Fruit fly (Drosophila melanogaster) whole organism, wandering third instar larva: ENCODE results near the gene senju.

Experiments used
- Dfd ChIP-seq: fragments of >200 bp; optimal IDR thresholded peaks from 2 replicates; lab custom pipeline; 2017; ENCODE audit warnings: missing biosample characterization, missing genetic modification characterization
- N ChIP-seq: fragments of >200 bp; optimal IDR thresholded peaks from 2 replicates; lab custom pipeline; 2018; ENCODE audit warnings: missing biosample characterization, missing external identifiers, missing genetic modification characterization
- OdsH ChIP-seq: fragments of 200-800 bp; sonication (Bioruptor generic); optimal IDR thresholded peaks from 2 replicates; lab custom pipeline; 2016; ENCODE audit warnings: missing biosample characterization, mild to moderate bottlenecking, missing genetic modification characterization
- ey ChIP-seq: fragments of 200-800 bp; sonication (Bioruptor generic); optimal IDR thresholded peaks from 2 replicates; lab custom pipeline; 2016; ENCODE audit warnings: missing biosample characterization, missing genetic modification characterization
- foxo ChIP-seq, 2 experiments: fragments of 200-800 bp; sonication (Bioruptor generic); optimal IDR thresholded peaks; 2 replicates in 1 of 2; 3 replicates in 1 of 2; lab custom pipeline; 2016 to 2017; ENCODE audit warnings: missing biosample characterization in 2 of 2, missing genetic modification characterization in 2 of 2
- fru ChIP-seq: fragments of 200-800 bp; sonication (Bioruptor generic); optimal IDR thresholded peaks from 3 replicates; lab custom pipeline; 2016; ENCODE audit warnings: missing biosample characterization, mild to moderate bottlenecking, missing genetic modification characterization
- h ChIP-seq: fragments of 200-800 bp; sonication (Bioruptor generic); optimal IDR thresholded peaks from 3 replicates; lab custom pipeline; 2016; ENCODE audit warnings: missing biosample characterization, mild to moderate bottlenecking, missing genetic modification characterization
- jim ChIP-seq: fragments of 175-275, 200-325 bp; sonication (Bioruptor generic); optimal IDR thresholded peaks from 2 replicates; lab custom pipeline; 2016; ENCODE audit warnings: missing biosample characterization, mild to moderate bottlenecking, missing genetic modification characterization
- pan ChIP-seq: fragments of >200 bp; optimal IDR thresholded peaks from 2 replicates; lab custom pipeline; 2017
- sv ChIP-seq: fragments of 200-800 bp; sonication (Bioruptor generic); optimal IDR thresholded peaks from 3 replicates; lab custom pipeline; 2016; ENCODE audit warnings: missing biosample characterization, missing genetic modification characterization
- usp ChIP-seq: fragments of >200 bp; optimal IDR thresholded peaks from 2 replicates; lab custom pipeline; 2017; ENCODE audit warnings: missing biosample characterization, missing genetic modification characterization
- woc ChIP-seq: sonication (Bioruptor generic); optimal IDR thresholded peaks from 2 replicates; lab custom pipeline; 2016; ENCODE audit warnings: missing biosample characterization, mild to moderate bottlenecking, missing genetic modification characterization

dm6 chr2L:5100577-5100976 lies 47.9 kb downstream of the senju start, which contains the start of gene Msp300:
- TF ChIP-seq sv (GFP tag; lab: Kevin White, UChicago) (no peak), Dfd (GFP tag; lab: Kevin White, UChicago) (no peak), ey (GFP tag; lab: Kevin White, UChicago) (no peak), h (GFP tag; lab: Kevin White, UChicago) (no peak), pan (lab: Kevin White, UChicago) (no peak), foxo (GFP tag; optimal IDR thresholded peaks at IDR 0.05; lab: Kevin White, UChicago) (no peak), jim (no peak), usp (no peak), woc (GFP tag; lab: Kevin White, UChicago) (no peak), fru (no peak), OdsH (GFP tag; lab: Kevin White, UChicago) (no peak), N (no peak)
